Worm (Caenorhabditis elegans) whole organism, midembryonic: Measurements from ENCODE around the gene ZK355.3.

Experiments used
- T22C8.4 ChIP-seq: fragments of 200-800 bp; sonication (Bioruptor generic); IDR thresholded peaks from 2 replicates; pipeline ENCODE4 v1.3.6; 2022; ENCODE audit warnings: missing genetic modification characterization, missing compliant biosample characterization
- cog-1 ChIP-seq: sonication (generic microtip); optimal IDR thresholded peaks from 2 replicates; lab custom pipeline; 2016; ENCODE audit warnings: missing genetic modification characterization, missing compliant biosample characterization
- flt-1 ChIP-seq: fragments of 200-800 bp; sonication (Bioruptor generic); IDR thresholded peaks from 2 replicates; pipeline ENCODE4 v1.3.6; 2022; ENCODE audit warnings: missing genetic modification characterization, missing compliant biosample characterization
- klf-2 ChIP-seq: fragments of 200-800 bp; sonication (Bioruptor generic); conservative IDR thresholded peaks from 2 replicates; pipeline ENCODE4 v1.3.6; 2022; ENCODE audit warnings: missing genetic modification reagents, missing genetic modification characterization, missing compliant biosample characterization
- med-1 ChIP-seq: sonication (generic microtip); optimal IDR thresholded peaks from 2 replicates; lab custom pipeline; 2017; ENCODE audit warnings: missing genetic modification characterization, mild to moderate bottlenecking, missing compliant biosample characterization, antibody characterized with exemption, missing genetic modification reagents; ENCODE audit not compliant: insufficient read depth
- ref-1 ChIP-seq: fragments of 200-800 bp; sonication (Bioruptor generic); conservative IDR thresholded peaks from 2 replicates; pipeline ENCODE4 v1.3.6; 2022; ENCODE audit warnings: missing genetic modification reagents, missing genetic modification characterization, missing compliant biosample characterization
- tab-1 ChIP-seq: fragments of 200-800 bp; sonication (Bioruptor generic); IDR thresholded peaks from 2 replicates; pipeline ENCODE4 v1.3.6; 2022; ENCODE audit warnings: missing genetic modification characterization, missing compliant biosample characterization
- ztf-23 ChIP-seq: fragments of 200-800 bp; sonication (Bioruptor generic); IDR thresholded peaks from 2 replicates; pipeline ENCODE4 v1.3.6; 2022; ENCODE audit warnings: missing genetic modification reagents, missing genetic modification characterization, missing compliant biosample characterization
- ztf-29 ChIP-seq: fragments of 200-800 bp; sonication (Bioruptor generic); IDR thresholded peaks from 2 replicates; pipeline ENCODE4 v1.3.6; 2022; ENCODE audit warnings: missing genetic modification reagents, missing genetic modification characterization, missing compliant biosample characterization

Gene ZK355.3

DNA sequence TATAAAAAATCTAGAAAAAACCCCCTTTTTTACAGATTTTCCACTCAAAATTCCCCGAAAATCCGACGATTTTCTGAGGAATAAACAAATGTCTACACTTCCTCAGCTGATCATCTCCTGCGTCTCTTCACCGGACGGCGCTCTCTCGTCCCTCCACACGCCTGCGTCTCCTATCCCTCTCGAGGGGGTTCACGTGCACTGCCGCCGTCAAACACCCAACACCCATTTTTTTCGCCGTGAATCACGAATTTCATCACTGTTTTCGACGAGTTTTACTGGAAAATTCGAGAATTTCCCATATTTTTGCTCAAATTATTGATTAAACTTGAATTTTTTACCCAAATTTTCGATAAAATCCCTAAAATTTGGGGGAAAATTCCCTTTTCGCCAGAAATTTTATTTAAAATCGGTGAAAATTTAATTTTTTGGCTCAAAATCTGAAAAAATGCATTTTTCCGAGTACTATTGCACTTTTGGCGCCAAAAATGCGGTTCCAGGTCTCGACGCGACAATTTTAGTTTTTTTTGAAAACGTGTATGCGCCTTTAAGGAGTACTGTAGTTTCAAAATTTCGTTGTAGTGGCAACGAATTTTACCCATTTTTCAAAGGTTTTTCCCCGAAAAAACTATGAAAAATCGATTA, 6.5 kb downstream of the ZK355.3 start:
- TF ChIP-seq cog-1 (tag; lab: Kevin White, UChicago) (no peak), klf-2 (no peak), med-1 (GFP tag; lab: Kevin White, UChicago) (no peak), tab-1 (GFP tag; lab: Robert Waterston, UW) (no peak), T22C8.4 (GFP tag; lab: Robert Waterston, UW) (no peak)

- TF ChIP-seq ref-1 (GFP tag; lab: Robert Waterston, UW): no peak
- TF ChIP-seq T22C8.4 (GFP tag; lab: Robert Waterston, UW): no peak
- no peak for TF ChIP-seq tab-1 (GFP tag; lab: Robert Waterston, UW)
- TF ChIP-seq ztf-23 (GFP tag; lab: Robert Waterston, UW): no peak
- TF ChIP-seq ztf-29 (GFP tag; lab: Robert Waterston, UW): no peak
- no peak for TF ChIP-seq med-1 (GFP tag; lab: Kevin White, UChicago)
- TF ChIP-seq cog-1 (tag; lab: Kevin White, UChicago): no peak
- TF ChIP-seq flt-1: no peak
- no peak for TF ChIP-seq klf-2
Observed at ce11 chrII:2920234-2920633, 7.2 kb downstream of the ZK355.3 start.

ce11 chrII:2919074-2919857, 8.2 kb downstream of the ZK355.3 start, which contains the start of the genes ncap-1 and Y110A2AR.1:
ncap-1 (minus strand) TSS chrII:2919314.
Y110A2AR.1 (plus strand) TSS chrII:2919710.
- 0 out of 2 replicates have a peak, but pooled peaks have one; percentile 10 for TF ChIP-seq T22C8.4 (GFP tag; lab: Robert Waterston, UW)
- TF ChIP-seq med-1 (GFP tag; lab: Kevin White, UChicago): no peak
- TF ChIP-seq ztf-29 (GFP tag; lab: Robert Waterston, UW): no peak

DNA sequence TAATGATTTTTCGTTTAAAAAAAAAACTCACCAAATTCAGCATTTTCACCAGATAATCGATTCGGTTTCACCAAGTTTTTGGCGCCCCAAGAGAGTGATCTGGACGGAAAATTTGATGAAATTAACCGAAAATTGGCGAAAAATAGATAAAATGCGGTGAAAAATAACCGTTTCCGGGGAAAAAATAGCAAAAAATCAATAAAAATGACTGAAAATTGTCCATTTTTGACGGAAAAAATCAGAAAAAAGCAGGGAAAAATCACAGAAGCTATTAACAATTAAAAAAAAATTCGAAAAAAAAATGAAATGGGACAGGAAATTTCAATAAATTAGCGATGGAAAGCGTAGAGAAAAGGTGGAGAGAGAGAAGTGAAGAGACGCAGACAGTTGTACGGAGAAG, 13.9 kb downstream of the ZK355.3 start, which contains the start of gene ubc-15:
TSS of gene ubc-15 (minus strand) at position 101 of the 400 bp plus-strand sequence.
- TF ChIP-seq klf-2 (no peak), ref-1 (GFP tag; lab: Robert Waterston, UW) (no peak), med-1 (GFP tag; lab: Kevin White, UChicago) (no peak), cog-1 (tag; lab: Kevin White, UChicago) (no peak), tab-1 (GFP tag; lab: Robert Waterston, UW) (no peak), ztf-23 (GFP tag; lab: Robert Waterston, UW) (no peak), flt-1 (no peak)

- TF ChIP-seq tab-1 (GFP tag; lab: Robert Waterston, UW) (no peak), cog-1 (tag; lab: Kevin White, UChicago) (no peak), klf-2 (no peak), ztf-29 (GFP tag; lab: Robert Waterston, UW) (no peak), T22C8.4 (GFP tag; lab: Robert Waterston, UW) (no peak), med-1 (GFP tag; lab: Kevin White, UChicago) (no peak), flt-1 (no peak)
Observed at ce11 chrII:2903748-2904147, 23.7 kb downstream of the ZK355.3 start.

ce11 chrII:2901158-2901557, 26.3 kb downstream of the ZK355.3 start:
- TF ChIP-seq tab-1 (GFP tag; lab: Robert Waterston, UW): no peak
- peak; percentile 61; the same call in 1 of the 2 replicates for TF ChIP-seq T22C8.4 (GFP tag; lab: Robert Waterston, UW)
- no peak for TF ChIP-seq ztf-29 (GFP tag; lab: Robert Waterston, UW)

- no peak for TF ChIP-seq ztf-23 (GFP tag; lab: Robert Waterston, UW)
- no peak for TF ChIP-seq med-1 (GFP tag; lab: Kevin White, UChicago)
- TF ChIP-seq klf-2: no peak
- TF ChIP-seq tab-1 (GFP tag; lab: Robert Waterston, UW): no peak
- no peak for TF ChIP-seq T22C8.4 (GFP tag; lab: Robert Waterston, UW)
- no peak for TF ChIP-seq ztf-29 (GFP tag; lab: Robert Waterston, UW)
- no peak for TF ChIP-seq ref-1 (GFP tag; lab: Robert Waterston, UW)
- no peak for TF ChIP-seq cog-1 (tag; lab: Kevin White, UChicago)
- no peak for TF ChIP-seq flt-1
Observed at ce11 chrII:2900248-2900647, 27.2 kb downstream of the ZK355.3 start, which contains the start of gene ubc-26. ubc-26 (minus strand) TSS chrII:2900348.

- no peak for TF ChIP-seq ztf-29 (GFP tag; lab: Robert Waterston, UW)
- no peak for TF ChIP-seq ztf-23 (GFP tag; lab: Robert Waterston, UW)
- TF ChIP-seq med-1 (GFP tag; lab: Kevin White, UChicago): no peak
- no peak for TF ChIP-seq flt-1
- TF ChIP-seq tab-1 (GFP tag; lab: Robert Waterston, UW): no peak
- no peak for TF ChIP-seq cog-1 (tag; lab: Kevin White, UChicago)
- no peak for TF ChIP-seq ref-1 (GFP tag; lab: Robert Waterston, UW)
- TF ChIP-seq klf-2: no peak
- no peak for TF ChIP-seq T22C8.4 (GFP tag; lab: Robert Waterston, UW)
Observed at ce11 chrII:2894295-2894694, 33.1 kb downstream of the ZK355.3 start, which contains the start of gene sqv-2. sqv-2 (minus strand) TSS chrII:2894395.

- TF ChIP-seq ztf-23 (GFP tag; lab: Robert Waterston, UW) (peak; percentile 82), ztf-29 (GFP tag; lab: Robert Waterston, UW) (no peak), T22C8.4 (GFP tag; lab: Robert Waterston, UW) (peak; percentile 93), tab-1 (GFP tag; lab: Robert Waterston, UW) (no peak), cog-1 (tag; lab: Kevin White, UChicago) (peak; percentile 69), ref-1 (GFP tag; lab: Robert Waterston, UW) (no peak), klf-2 (peak; percentile 71; the same call in 1 of the 2 replicates), flt-1 (peak; percentile 86), med-1 (GFP tag; lab: Kevin White, UChicago) (no peak)
Observed at ce11 chrII:2888957-2889630, 38.3 kb downstream of the ZK355.3 start, which contains the start of gene pinn-1. pinn-1 (minus strand) TSS chrII:2889007.
